Worm (Caenorhabditis elegans): Measurements from ENCODE around the gene F41G3.19.

Gene F41G3.19

DNA sequence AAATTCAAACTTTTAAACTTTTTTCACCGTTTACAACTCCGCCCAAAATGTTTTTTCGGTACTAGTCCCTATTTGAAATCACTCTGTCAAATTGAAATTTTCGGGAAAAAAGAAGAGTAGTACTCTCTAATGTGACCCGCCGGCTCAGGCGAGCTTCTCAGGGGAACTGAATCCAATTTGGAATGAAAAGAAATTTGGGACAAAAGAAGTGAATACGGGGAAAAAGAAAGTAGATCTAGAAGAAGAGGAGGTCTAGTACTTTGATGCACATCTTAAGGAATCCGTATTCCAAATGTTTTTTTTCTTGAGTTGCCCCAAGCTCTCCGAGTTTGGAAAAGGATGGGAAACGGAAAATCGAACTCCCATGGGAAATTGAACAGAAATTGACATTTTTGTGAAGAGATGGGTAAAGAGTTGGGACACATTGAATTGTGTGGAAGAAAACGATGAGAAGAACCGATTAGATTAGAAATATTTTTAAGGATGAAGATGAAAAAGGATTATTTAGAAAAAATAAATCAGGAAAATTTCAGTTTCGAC lies 45.3 kb downstream of the F41G3.19 start:
- no peak for TF ChIP-seq hmg-1.2 (GFP tag; IDR thresholded peaks at IDR 0.05)
- TF ChIP-seq mel-28 (tag; optimal IDR thresholded peaks at IDR 0.05; ENCODE audit: borderline replicate concordance): no peak
- no peak for TF ChIP-seq snpc-1.3 (tag; optimal IDR thresholded peaks at IDR 0.05; ENCODE audit: insufficient read depth)
- no peak for TF ChIP-seq ceh-40 (GFP tag; IDR thresholded peaks at IDR 0.05)
- TF ChIP-seq B0019.2 (GFP tag; conservative IDR thresholded peaks at IDR 0.05): no peak
- no peak for TF ChIP-seq F39B2.1 (GFP tag; IDR thresholded peaks at IDR 0.05)
- no peak for TF ChIP-seq Y67H2A.10 (GFP tag; conservative IDR thresholded peaks at IDR 0.05)
- no peak for TF ChIP-seq egl-18 (GFP tag; IDR thresholded peaks at IDR 0.05)
- TF ChIP-seq bed-2 (GFP tag; IDR thresholded peaks at IDR 0.05): no peak
- no peak for TF ChIP-seq B0035.1 (tag; optimal IDR thresholded peaks at IDR 0.05)
- no peak for TF ChIP-seq dpff-1 (tag; optimal IDR thresholded peaks at IDR 0.05)
- no peak for TF ChIP-seq F33H1.4 (GFP tag; IDR thresholded peaks at IDR 0.05)
- TF ChIP-seq attf-3 (GFP tag; conservative IDR thresholded peaks at IDR 0.05): no peak
- TF ChIP-seq nfya-1 (tag; optimal IDR thresholded peaks at IDR 0.05; ENCODE audit: borderline replicate concordance, insufficient read depth): no peak
- TF ChIP-seq C17E4.6 (GFP tag; IDR thresholded peaks at IDR 0.05): no peak
- no peak for TF ChIP-seq ztf-26 (tag; optimal IDR thresholded peaks at IDR 0.05)

- TF ChIP-seq zim-3 (tag; optimal IDR thresholded peaks at IDR 0.05): no peak
- no peak for TF ChIP-seq hrde-1 (tag; optimal IDR thresholded peaks at IDR 0.05; ENCODE audit: borderline replicate concordance)
- no peak for TF ChIP-seq D2030.7 (GFP tag; IDR thresholded peaks at IDR 0.05)
- no peak for TF ChIP-seq tlf-1 (GFP tag; optimal IDR thresholded peaks at IDR 0.05)
- TF ChIP-seq Y95B8A.8 (GFP tag; IDR thresholded peaks at IDR 0.05): no peak
- no peak for TF ChIP-seq ceh-100 (GFP tag; IDR thresholded peaks at IDR 0.05)
- TF ChIP-seq ztf-6 (GFP tag; IDR thresholded peaks at IDR 0.05): no peak
- TF ChIP-seq Y79H2A.3 (GFP tag; conservative IDR thresholded peaks at IDR 0.05): no peak
- no peak for TF ChIP-seq athp-1 (tag; optimal IDR thresholded peaks at IDR 0.05)
- TF ChIP-seq dox-1 (GFP tag; IDR thresholded peaks at IDR 0.05): no peak
- TF ChIP-seq lag-1 (GFP tag; IDR thresholded peaks at IDR 0.05): no peak
Observed at ce11 chrII:6705593-6706228, 46.2 kb downstream of the F41G3.19 start, which contains the start of gene rpy-1. Gene rpy-1, minus strand, starts transcription at chrII:6705643.

Measured in whole organism, young adult.